Fruit fly (Drosophila melanogaster): ENCODE data around the gene CG33120.

DNA sequence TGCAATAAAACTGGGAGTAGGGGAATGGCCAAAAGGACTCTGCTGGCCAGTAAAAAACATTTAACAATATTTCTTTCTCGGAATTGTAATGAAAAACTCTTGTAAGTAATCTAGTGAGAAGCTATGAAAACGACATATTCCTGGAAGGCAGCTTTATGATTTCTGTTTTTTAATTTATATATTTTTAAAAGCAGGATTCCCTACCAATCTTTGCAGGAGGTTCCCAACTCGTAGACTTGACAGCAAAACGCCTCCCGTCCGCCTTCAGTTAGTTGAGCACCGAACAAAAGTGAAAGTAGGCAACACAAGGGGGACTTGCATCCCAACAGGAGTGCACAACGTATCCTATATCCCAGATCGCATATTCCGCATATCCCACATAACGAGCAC lies 39.1 kb downstream of the CG33120 start, which contains the start of gene CG43814:
- TF ChIP-seq CG8478 (optimal IDR thresholded peaks at IDR 0.05): no peak
- TF ChIP-seq CTCF (optimal IDR thresholded peaks at IDR 0.05): no peak
